Worm (Caenorhabditis elegans) whole organism, young adult: Measurements from ENCODE around the gene W04D2.4.

ENCODE experiments used
- F57C9.4 ChIP-seq: sonication (generic microtip); optimal IDR thresholded peaks from 2 replicates; lab custom pipeline; 2017; ENCODE audit warnings: mild to moderate bottlenecking, missing genetic modification characterization, missing compliant biosample characterization
- ama-1 ChIP-seq, 3 experiments: fragments of 150-350 bp in 1 of 3; sonication (generic microtip) in 2 of 3; optimal IDR thresholded peaks; 2 replicates each; lab custom pipeline; 2014 to 2018; ENCODE audit warnings: missing biosample characterization in 2 of 3, missing genetic modification characterization in 2 of 3, missing genetic modification reagents in 2 of 3
- attf-5 ChIP-seq: fragments of 200-800 bp; sonication (Bioruptor generic); optimal IDR thresholded peaks from 2 replicates; lab custom pipeline; 2018; ENCODE audit warnings: mild to moderate bottlenecking, missing genetic modification characterization, missing compliant biosample characterization
- rcor-1 ChIP-seq: fragments of 200-800 bp; sonication (Bioruptor generic); IDR thresholded peaks from 2 replicates; pipeline ENCODE4 v1.3.6; 2022; ENCODE audit warnings: missing genetic modification reagents, missing genetic modification characterization, missing compliant biosample characterization
- snpc-4 ChIP-seq, 5 experiments: fragments of 150-350 bp in 1 of 5; sonication (generic microtip) in 4 of 5; optimal IDR thresholded peaks; 2 replicates each; lab custom pipeline; 2014 to 2018; ENCODE audit warnings: missing genetic modification characterization in 5 of 5, missing biosample characterization in 3 of 5, antibody characterized with exemption in 2 of 5, mild to moderate bottlenecking in 2 of 5, missing compliant biosample characterization in 2 of 5, missing genotype in 2 of 5, moderate library complexity in 2 of 5, missing genetic modification reagents in 1 of 5
- unc-62 ChIP-seq: fragments of 150-350 bp; optimal IDR thresholded peaks from 2 replicates; lab custom pipeline; 2014; ENCODE audit warnings: missing biosample characterization, missing genetic modification reagents, missing genetic modification characterization

- TF ChIP-seq ama-1 (optimal IDR thresholded peaks at IDR 0.05; lab: Kevin White, UChicago), result no peak
- TF ChIP-seq ama-1 (GFP tag; optimal IDR thresholded peaks at IDR 0.05; lab: Kevin White, UChicago), result no peak
- no peak for TF ChIP-seq snpc-4 (GFP tag; optimal IDR thresholded peaks at IDR 0.05; lab: Kevin White, UChicago)
- TF ChIP-seq snpc-4 (tag; optimal IDR thresholded peaks at IDR 0.05; lab: Kevin White, UChicago), result peak in 2 of 4 experiments; percentile 39 to 45
- 0 out of 2 replicates have a peak, but pooled peaks have one; percentile 32 for TF ChIP-seq rcor-1 (GFP tag; lab: Robert Waterston, UW)
- TF ChIP-seq unc-62 (GFP tag; lab: Kevin White, UChicago), result no peak
- peak; percentile 62 for TF ChIP-seq attf-5 (GFP tag; lab: Kevin White, UChicago)
- no peak for TF ChIP-seq F57C9.4 (tag; lab: Kevin White, UChicago)
Measured at ce11 chrV:12465399-12465798, 32.2 kb downstream of the W04D2.4 start.
